Worm (Caenorhabditis elegans) whole organism, L2 larva: ENCODE measurements around the gene nhx-1.

Experiments
- egl-27 ChIP-seq: sonication (generic microtip); optimal IDR thresholded peaks from 3 replicates; lab custom pipeline; 2017; ENCODE audit warnings: missing biosample characterization, missing genetic modification reagents, missing genetic modification characterization
- nhr-21 ChIP-seq: fragments of 150-350 bp; optimal IDR thresholded peaks from 2 replicates; lab custom pipeline; 2014; ENCODE audit warnings: missing biosample characterization, missing genetic modification characterization

DNA sequence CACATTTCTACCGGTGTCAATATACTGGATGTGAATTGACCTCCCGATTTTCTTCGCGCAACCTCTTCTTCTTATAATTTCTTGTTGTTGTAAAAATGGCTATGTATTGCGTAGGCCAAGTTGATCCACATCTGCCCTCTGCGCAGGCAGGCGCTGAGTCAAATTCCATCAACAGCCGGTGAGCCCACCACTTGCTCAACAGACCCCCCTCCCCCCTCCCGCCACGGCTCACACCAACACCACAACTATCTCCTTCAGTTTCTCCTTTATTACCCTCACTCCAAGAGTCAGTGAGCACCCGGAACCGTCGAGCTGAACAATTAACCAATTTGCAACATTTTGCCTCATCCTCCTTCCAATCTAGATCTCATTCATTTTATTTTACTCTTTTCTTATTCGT is 27.4 kb downstream of the nhx-1 start:
- no peak for TF ChIP-seq nhr-21
- TF ChIP-seq egl-27 (tag; lab: Kevin White, UChicago), result no peak
